Worm (Caenorhabditis elegans) whole organism, L2 larva: ENCODE results near the gene M163.1.
A peak's percentile ranks its signal among the peaks of the same experiment; 100 is the strongest.

Source experiments
- C34F6.9 ChIP-seq: fragments of 150-350 bp; optimal IDR thresholded peaks from 2 replicates; lab custom pipeline; 2014; ENCODE audit warnings: missing biosample characterization, missing genetic modification characterization
- R02D3.7 ChIP-seq: fragments of 150-350 bp; optimal IDR thresholded peaks from 2 replicates; lab custom pipeline; 2014; ENCODE audit warnings: missing biosample characterization, missing genetic modification characterization
- Y55F3AM.14 ChIP-seq: fragments of 200-800 bp; sonication (Bioruptor generic); optimal IDR thresholded peaks from 2 replicates; lab custom pipeline; 2018; ENCODE audit warnings: mild to moderate bottlenecking, missing genetic modification characterization, missing compliant biosample characterization
- ZK546.5 ChIP-seq: sonication (generic microtip); optimal IDR thresholded peaks from 2 replicates; lab custom pipeline; 2017; ENCODE audit warnings: missing biosample characterization, missing genetic modification characterization
- alr-1 ChIP-seq: fragments of 150-350 bp; optimal IDR thresholded peaks from 2 replicates; lab custom pipeline; 2014; ENCODE audit warnings: missing biosample characterization, missing genetic modification characterization
- aly-2 ChIP-seq: fragments of 150-350 bp; optimal IDR thresholded peaks from 2 replicates; lab custom pipeline; 2014; ENCODE audit warnings: missing biosample characterization, missing genetic modification characterization
- blmp-1 ChIP-seq: sonication (generic microtip); optimal IDR thresholded peaks from 2 replicates; lab custom pipeline; 2017; ENCODE audit warnings: missing genetic modification characterization, mild to moderate bottlenecking, missing compliant biosample characterization, antibody characterized with exemption, moderate library complexity; ENCODE audit not compliant: insufficient read depth
- ceh-16 ChIP-seq: fragments of 150-350 bp; optimal IDR thresholded peaks from 2 replicates; lab custom pipeline; 2014; ENCODE audit warnings: missing biosample characterization, missing genetic modification characterization
- crh-2 ChIP-seq: sonication (generic microtip); optimal IDR thresholded peaks from 2 replicates; lab custom pipeline; 2017; ENCODE audit warnings: missing biosample characterization, missing genetic modification characterization
- elt-3 ChIP-seq: sonication (generic microtip); optimal IDR thresholded peaks from 2 replicates; lab custom pipeline; 2017; ENCODE audit warnings: missing biosample characterization, missing genetic modification characterization
- fos-1 ChIP-seq: fragments of 150-350 bp; optimal IDR thresholded peaks from 2 replicates; lab custom pipeline; 2014; ENCODE audit warnings: missing biosample characterization, missing genetic modification characterization
- gmeb-1 ChIP-seq: fragments of 150-350 bp; optimal IDR thresholded peaks from 2 replicates; lab custom pipeline; 2014; ENCODE audit warnings: missing biosample characterization, missing genetic modification characterization
- lin-11 ChIP-seq: fragments of 150-350 bp; sonication (generic microtip); optimal IDR thresholded peaks from 2 replicates; lab custom pipeline; 2014; ENCODE audit warnings: missing biosample characterization, missing genetic modification characterization, inconsistent platforms, mixed read lengths
- lsy-2 ChIP-seq, 2 experiments: fragments of 150-350 bp in 1 of 2; sonication (generic microtip) in 1 of 2; optimal IDR thresholded peaks; 2 replicates each; lab custom pipeline; 2014 to 2017; ENCODE audit warnings: missing biosample characterization in 2 of 2, missing genetic modification characterization in 2 of 2
- mab-5 ChIP-seq: fragments of 150-350 bp; optimal IDR thresholded peaks from 2 replicates; lab custom pipeline; 2014; ENCODE audit warnings: missing biosample characterization, missing genetic modification characterization
- mbf-1 ChIP-seq: sonication (generic microtip); optimal IDR thresholded peaks from 2 replicates; lab custom pipeline; 2017; ENCODE audit warnings: missing biosample characterization, missing genetic modification characterization
- mdl-1 ChIP-seq, 2 experiments: fragments of 150-350 bp in 1 of 2; sonication (generic microtip) in 1 of 2; optimal IDR thresholded peaks; 2 replicates each; lab custom pipeline; 2017; ENCODE audit warnings: missing biosample characterization in 2 of 2, missing genetic modification characterization in 2 of 2
- nhr-10 ChIP-seq: sonication (generic microtip); optimal IDR thresholded peaks from 2 replicates; lab custom pipeline; 2017; ENCODE audit warnings: missing biosample characterization, missing genetic modification characterization
- nhr-11 ChIP-seq: fragments of 150-350 bp; optimal IDR thresholded peaks from 2 replicates; lab custom pipeline; 2014; ENCODE audit warnings: missing biosample characterization, missing genetic modification characterization
- nhr-12 ChIP-seq: fragments of 150-350 bp; optimal IDR thresholded peaks from 2 replicates; lab custom pipeline; 2014; ENCODE audit warnings: missing biosample characterization, missing genetic modification characterization
- nhr-129 ChIP-seq: fragments of 150-350 bp; optimal IDR thresholded peaks from 2 replicates; lab custom pipeline; 2014; ENCODE audit warnings: missing biosample characterization, missing genetic modification characterization
- nhr-21 ChIP-seq: fragments of 150-350 bp; optimal IDR thresholded peaks from 2 replicates; lab custom pipeline; 2014; ENCODE audit warnings: missing biosample characterization, missing genetic modification characterization
- nhr-23 ChIP-seq: fragments of 150-350 bp; optimal IDR thresholded peaks from 2 replicates; lab custom pipeline; 2014; ENCODE audit warnings: missing biosample characterization, missing genetic modification reagents, missing genetic modification characterization
- nhr-25 ChIP-seq: fragments of 150-350 bp; sonication (generic microtip); optimal IDR thresholded peaks from 3 replicates; lab custom pipeline; 2014; ENCODE audit warnings: missing biosample characterization, missing genetic modification characterization
- nhr-6 ChIP-seq: fragments of 150-350 bp; optimal IDR thresholded peaks from 2 replicates; lab custom pipeline; 2014; ENCODE audit warnings: missing biosample characterization, missing genetic modification characterization
- nhr-77 ChIP-seq: fragments of 150-350 bp; optimal IDR thresholded peaks from 2 replicates; lab custom pipeline; 2014; ENCODE audit warnings: missing biosample characterization, missing genetic modification characterization
- peb-1 ChIP-seq: fragments of 150-350 bp; optimal IDR thresholded peaks from 2 replicates; lab custom pipeline; 2014; ENCODE audit warnings: missing biosample characterization, missing genetic modification characterization
- sem-4 ChIP-seq: fragments of 150-350 bp; optimal IDR thresholded peaks from 2 replicates; lab custom pipeline; 2014; ENCODE audit warnings: missing biosample characterization, missing genetic modification reagents, missing genetic modification characterization
- skn-1 ChIP-seq: sonication (generic microtip); optimal IDR thresholded peaks from 2 replicates; lab custom pipeline; 2017; ENCODE audit warnings: missing biosample characterization, missing genetic modification characterization
- sma-3 ChIP-seq: sonication (generic microtip); optimal IDR thresholded peaks from 2 replicates; lab custom pipeline; 2016; ENCODE audit warnings: missing genetic modification reagents, missing genetic modification characterization, missing compliant biosample characterization
- sma-9 ChIP-seq, 2 experiments: fragments of 150-350 bp in 1 of 2; sonication (generic microtip) in 1 of 2; optimal IDR thresholded peaks; 2 replicates each; lab custom pipeline; 2014 to 2016; ENCODE audit warnings: missing genetic modification characterization in 2 of 2, mild to moderate bottlenecking in 1 of 2, missing biosample characterization in 1 of 2, missing compliant biosample characterization in 1 of 2, missing genetic modification reagents in 1 of 2, moderate library complexity in 1 of 2
- unc-39 ChIP-seq: fragments of 150-350 bp; optimal IDR thresholded peaks from 2 replicates; lab custom pipeline; 2014; ENCODE audit warnings: missing biosample characterization, missing genetic modification characterization
- unc-62 ChIP-seq: fragments of 150-350 bp; optimal IDR thresholded peaks from 2 replicates; lab custom pipeline; 2014; ENCODE audit warnings: missing biosample characterization, missing genetic modification reagents, missing genetic modification characterization
- zag-1 ChIP-seq: fragments of 150-350 bp; optimal IDR thresholded peaks from 2 replicates; lab custom pipeline; 2014; ENCODE audit warnings: missing biosample characterization, missing genetic modification characterization
- ztf-1 ChIP-seq: fragments of 200-800 bp; sonication (Bioruptor generic); conservative IDR thresholded peaks from 2 replicates; pipeline ENCODE4 v1.3.6; 2022; ENCODE audit warnings: missing genetic modification characterization, missing compliant biosample characterization
- ztf-4 ChIP-seq: fragments of 150-350 bp; optimal IDR thresholded peaks from 2 replicates; lab custom pipeline; 2014; ENCODE audit warnings: missing biosample characterization, missing genetic modification characterization

Gene M163.1

ce11 chrX:14500422-14501058 lies 3.1 kb downstream of the M163.1 start:
- TF ChIP-seq nhr-25 (tag; lab: Kevin White, UChicago): peak; percentile 87
- TF ChIP-seq nhr-11 (tag; lab: Kevin White, UChicago): no peak
- no peak for TF ChIP-seq mdl-1 (tag; optimal IDR thresholded peaks at IDR 0.05; lab: Kevin White, UChicago)
- no peak for TF ChIP-seq nhr-12 (tag; lab: Kevin White, UChicago)
- TF ChIP-seq ceh-16 (tag; lab: Kevin White, UChicago): peak; percentile 96
- TF ChIP-seq peb-1 (tag; lab: Kevin White, UChicago): no peak
- TF ChIP-seq unc-62 (GFP tag; lab: Kevin White, UChicago): no peak
- TF ChIP-seq gmeb-1 (tag; lab: Kevin White, UChicago): peak; percentile 28
- no peak for TF ChIP-seq nhr-23 (tag; lab: Kevin White, UChicago)
- no peak for TF ChIP-seq ZK546.5 (tag; lab: Kevin White, UChicago)
- no peak for TF ChIP-seq mab-5
- no peak for TF ChIP-seq lin-11 (tag; lab: Kevin White, UChicago)
- TF ChIP-seq nhr-21 (tag; lab: Kevin White, UChicago): no peak
- TF ChIP-seq nhr-6: no peak
- no peak for TF ChIP-seq elt-3 (tag; lab: Kevin White, UChicago)
- TF ChIP-seq sma-9 (GFP tag; optimal IDR thresholded peaks at IDR 0.05; lab: Kevin White, UChicago): peak; percentile 73
- no peak for TF ChIP-seq sma-9 (tag; optimal IDR thresholded peaks at IDR 0.05; lab: Kevin White, UChicago)
- peak; percentile 62 for TF ChIP-seq fos-1 (tag; lab: Kevin White, UChicago)
- TF ChIP-seq sma-3 (GFP tag; lab: Kevin White, UChicago): peak; percentile 20
- TF ChIP-seq nhr-10 (tag; lab: Kevin White, UChicago): no peak
- TF ChIP-seq nhr-129 (tag; lab: Kevin White, UChicago): peak; percentile 32
- no peak for TF ChIP-seq unc-39
- TF ChIP-seq blmp-1 (tag; lab: Kevin White, UChicago): peak; percentile 71
- TF ChIP-seq Y55F3AM.14 (GFP tag; lab: Kevin White, UChicago): no peak
- TF ChIP-seq, all 48 proteins: peak for 8

- TF ChIP-seq sma-9 (GFP tag; optimal IDR thresholded peaks at IDR 0.05; lab: Kevin White, UChicago) (peak; percentile 57), sma-9 (tag; optimal IDR thresholded peaks at IDR 0.05; lab: Kevin White, UChicago) (no peak), R02D3.7 (tag; lab: Kevin White, UChicago) (no peak), mdl-1 (tag; optimal IDR thresholded peaks at IDR 0.05; lab: Kevin White, UChicago) (no peak)
- TF ChIP-seq, all 48 proteins: peak for 1
Measured at ce11 chrX:14499830-14500409, 3.7 kb downstream of the M163.1 start.

ce11 chrX:14496545-14496944 lies 7.1 kb downstream of the M163.1 start:
- TF ChIP-seq nhr-25 (tag; lab: Kevin White, UChicago) (no peak), unc-62 (GFP tag; lab: Kevin White, UChicago) (no peak), lsy-2 (tag; optimal IDR thresholded peaks at IDR 0.05; lab: Kevin White, UChicago) (peak in 1 of 2 experiments; percentile 35), mbf-1 (no peak), alr-1 (tag; lab: Kevin White, UChicago) (no peak), skn-1 (tag; lab: Kevin White, UChicago) (no peak), nhr-129 (tag; lab: Kevin White, UChicago) (peak; percentile 20), C34F6.9 (tag; lab: Kevin White, UChicago) (no peak), lin-11 (tag; lab: Kevin White, UChicago) (no peak), sma-9 (GFP tag; optimal IDR thresholded peaks at IDR 0.05; lab: Kevin White, UChicago) (peak; percentile 49), sma-9 (tag; optimal IDR thresholded peaks at IDR 0.05; lab: Kevin White, UChicago) (no peak), nhr-11 (tag; lab: Kevin White, UChicago) (no peak), aly-2 (no peak), crh-2 (no peak), ztf-1 (no peak), zag-1 (tag; lab: Kevin White, UChicago) (no peak), nhr-77 (tag; lab: Kevin White, UChicago) (no peak), ztf-4 (no peak), sem-4 (no peak)
- TF ChIP-seq, all 48 proteins: peak for 3
